Fruit fly (Drosophila melanogaster): Measurements from ENCODE around the gene Hmgcr.
A peak's percentile ranks its signal among the peaks of the same experiment; 100 is the strongest.

The Hmgcr gene

dm6 chr3R:23723381-23724034 lies 9.6 kb upstream of the Hmgcr start (continued):
- TF ChIP-seq B-H1 (GFP tag; IDR thresholded peaks at IDR 0.05) (no peak), ftz-f1 (GFP tag; optimal IDR thresholded peaks at IDR 0.05) (no peak), CG14860 (GFP tag; IDR thresholded peaks at IDR 0.05; ENCODE audit: partially characterized antibody) (no peak), CG30431 (GFP tag; optimal IDR thresholded peaks at IDR 0.05) (no peak), Pdp1 (GFP tag; optimal IDR thresholded peaks at IDR 0.05) (peak; percentile 29 to 89), CG31365 (tag; optimal IDR thresholded peaks at IDR 0.05) (peak; percentile 82), wdn (GFP tag; IDR thresholded peaks at IDR 0.05) (no peak), ac (GFP tag; optimal IDR thresholded peaks at IDR 0.05) (no peak), lola (GFP tag; optimal IDR thresholded peaks at IDR 0.05) (no peak), Elba2 (GFP tag; optimal IDR thresholded peaks at IDR 0.05) (no peak), abd-A (tag; optimal IDR thresholded peaks at IDR 0.05) (no peak), Rfx (GFP tag; IDR thresholded peaks at IDR 0.05) (peak; percentile 58; the same call in 1 of the 2 replicates), Hr3 (GFP tag; optimal IDR thresholded peaks at IDR 0.05) (no peak), dm (GFP tag; optimal IDR thresholded peaks at IDR 0.05) (no peak), CG10321 (GFP tag; IDR thresholded peaks at IDR 0.05) (peak; percentile 51), otp (GFP tag; IDR thresholded peaks at IDR 0.05) (peak; percentile 75; the same call in 2 of the 3 replicates), mld (GFP tag; IDR thresholded peaks at IDR 0.05; ENCODE audit: partially characterized antibody) (no peak), Tbp (GFP tag; optimal IDR thresholded peaks at IDR 0.05) (no peak), gce (GFP tag; IDR thresholded peaks at IDR 0.05) (peak; percentile 91), tgo (GFP tag; IDR thresholded peaks at IDR 0.05) (peak; percentile 50; the same call in 2 of the 3 replicates), CG9215 (GFP tag; IDR thresholded peaks at IDR 0.05) (no peak), CG4404 (GFP tag; IDR thresholded peaks at IDR 0.05) (no peak), sima (GFP tag; optimal IDR thresholded peaks at IDR 0.05) (no peak), fd102C (GFP tag; optimal IDR thresholded peaks at IDR 0.05) (no peak), twi (tag; optimal IDR thresholded peaks at IDR 0.05) (no peak), crc (GFP tag; optimal IDR thresholded peaks at IDR 0.05) (no peak), az2 (GFP tag; optimal IDR thresholded peaks at IDR 0.05) (no peak), pros (GFP tag; optimal IDR thresholded peaks at IDR 0.05) (no peak), CG3995 (GFP tag; optimal IDR thresholded peaks at IDR 0.05) (no peak), CG7271 (tag; optimal IDR thresholded peaks at IDR 0.05) (no peak), bbx (GFP tag; IDR thresholded peaks at IDR 0.05; ENCODE audit: partially characterized antibody) (no peak), CG15601 (tag; optimal IDR thresholded peaks at IDR 0.05) (peak; percentile 60), knrl (GFP tag; IDR thresholded peaks at IDR 0.05; ENCODE audit: partially characterized antibody) (no peak), zfh2 (GFP tag; optimal IDR thresholded peaks at IDR 0.05) (no peak), hkb (optimal IDR thresholded peaks at IDR 0.05) (no peak), hkb (GFP tag; IDR thresholded peaks at IDR 0.05) (peak; percentile 89), CG4707 (GFP tag; optimal IDR thresholded peaks at IDR 0.05) (peak; percentile 59), Spps (tag; optimal IDR thresholded peaks at IDR 0.05) (no peak), sqz (GFP tag; optimal IDR thresholded peaks at IDR 0.05) (peak; percentile 49), CG15011 (GFP tag; optimal IDR thresholded peaks at IDR 0.05) (no peak), jumu (GFP tag; optimal IDR thresholded peaks at IDR 0.05) (peak; percentile 7), CG12942 (GFP tag; optimal IDR thresholded peaks at IDR 0.05) (no peak), Gsc (GFP tag; IDR thresholded peaks at IDR 0.05) (no peak), Nf-YC (tag; optimal IDR thresholded peaks at IDR 0.05) (no peak), Hey (tag; optimal IDR thresholded peaks at IDR 0.05) (peak; percentile 47), Atf-2 (GFP tag; optimal IDR thresholded peaks at IDR 0.05) (no peak), nerfin-2 (GFP tag; IDR thresholded peaks at IDR 0.05; ENCODE audit: partially characterized antibody) (no peak), CG4730 (GFP tag; IDR thresholded peaks at IDR 0.05) (peak; percentile 17; the same call in 1 of the 2 replicates), fru (optimal IDR thresholded peaks at IDR 0.05) (no peak), unpg (GFP tag; optimal IDR thresholded peaks at IDR 0.05) (no peak), Ada2b (GFP tag; IDR thresholded peaks at IDR 0.05) (peak; percentile 52)
